Worm (Caenorhabditis elegans): Measurements from ENCODE around the gene dylt-3.
A peak's percentile ranks its signal among the peaks of the same experiment; 100 is the strongest.

ce11 chrII:8137379-8137778, 44.2 kb upstream of the dylt-3 start:
- TF ChIP-seq med-1 (GFP tag; optimal IDR thresholded peaks at IDR 0.05; ENCODE audit: insufficient read depth) (no peak), klf-2 (GFP tag; conservative IDR thresholded peaks at IDR 0.05) (no peak), cog-1 (tag; optimal IDR thresholded peaks at IDR 0.05) (peak; percentile 32)

Data from whole organism, midembryonic.